Worm (Caenorhabditis elegans): Measurements from ENCODE around the gene C45B2.8.

The C45B2.8 gene

ce11 chrX:6118086-6118825, 30.5 kb downstream of the C45B2.8 start, which contains the start of gene C15H9.2:
TSS of gene C15H9.2 (plus strand) at chrX:6118526.
- TF ChIP-seq unc-62 (GFP tag; optimal IDR thresholded peaks at IDR 0.05), result no peak

ce11 chrX:6121279-6121678, 33.5 kb downstream of the C45B2.8 start:
- no peak for TF ChIP-seq unc-62 (GFP tag; optimal IDR thresholded peaks at IDR 0.05)

DNA sequence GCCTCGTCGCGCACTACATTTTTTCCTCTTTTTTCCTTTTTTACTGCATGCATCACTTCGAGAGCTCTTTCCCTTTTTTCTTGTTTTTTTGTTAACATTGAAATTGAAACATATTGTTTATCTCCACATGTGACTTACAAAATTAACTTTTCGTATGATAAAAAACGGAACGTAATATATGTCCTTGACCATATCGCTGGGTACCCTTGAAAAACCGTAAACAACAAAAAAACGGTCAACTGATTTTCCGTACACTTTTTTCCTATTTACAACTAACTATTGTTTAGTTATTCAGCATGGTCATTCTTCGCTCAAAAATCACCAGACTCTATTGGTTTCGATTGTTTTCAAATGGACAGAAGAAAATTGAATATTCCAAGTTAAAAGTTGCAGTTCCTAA, 34.2 kb downstream of the C45B2.8 start, which contains the start of gene nnt-1:
TSS of gene nnt-1 (plus strand) at position 286 of the 400 bp plus-strand sequence.
- no peak for TF ChIP-seq unc-62 (GFP tag; optimal IDR thresholded peaks at IDR 0.05)

- no peak for TF ChIP-seq unc-62 (GFP tag; optimal IDR thresholded peaks at IDR 0.05)
Observed at ce11 chrX:6128225-6128686, 40.5 kb downstream of the C45B2.8 start, which contains the start of gene C15H9.9. TSS of gene C15H9.9 (minus strand) at chrX:6128275.

DNA sequence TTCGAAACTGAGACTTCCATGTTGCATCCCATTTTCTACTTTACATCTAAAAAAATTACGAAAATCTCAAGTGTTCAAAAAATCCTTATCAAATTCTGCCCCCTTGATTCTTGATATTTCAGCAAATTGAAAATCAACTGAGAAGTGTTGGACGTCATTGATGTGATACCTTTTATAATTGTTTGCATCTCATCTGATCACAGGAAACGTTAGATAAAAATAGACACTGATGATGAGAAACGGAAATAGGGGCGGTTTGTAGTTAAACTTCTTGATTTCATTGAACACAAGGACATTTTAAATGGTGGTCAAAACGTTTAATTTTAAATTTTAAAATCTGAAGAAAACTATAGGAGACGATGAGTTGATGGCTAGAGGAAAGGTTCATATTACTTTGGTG, 41.0 kb downstream of the C45B2.8 start:
- no peak for TF ChIP-seq unc-62 (GFP tag; optimal IDR thresholded peaks at IDR 0.05)

DNA sequence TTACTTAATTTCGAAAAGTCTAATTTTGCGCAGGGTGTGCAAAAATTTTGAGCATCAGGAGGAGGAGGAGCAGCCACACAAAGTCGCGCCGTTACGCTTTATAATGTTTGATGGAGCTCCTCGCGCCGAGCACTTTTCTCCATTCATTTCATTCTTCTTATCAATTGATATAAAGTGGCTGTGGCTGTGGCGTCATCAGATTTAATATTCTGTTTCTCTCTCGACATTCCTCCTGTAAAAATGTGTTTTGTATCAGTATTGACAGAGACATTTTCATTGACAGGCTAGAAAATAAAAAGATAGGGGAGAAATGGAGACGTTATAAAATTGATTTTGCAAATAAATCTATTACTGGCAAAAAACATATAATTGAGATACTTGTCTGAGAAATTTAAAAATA, 41.5 kb downstream of the C45B2.8 start:
- no peak for TF ChIP-seq unc-62 (GFP tag; optimal IDR thresholded peaks at IDR 0.05)

- no peak for TF ChIP-seq unc-62 (GFP tag; optimal IDR thresholded peaks at IDR 0.05)
Observed at ce11 chrX:6134423-6134822, 46.6 kb downstream of the C45B2.8 start.

Measured in whole organism, dauer.